Worm (Caenorhabditis elegans) whole organism, L3 larva: Measurements from ENCODE around the gene mmcm-1.

Source experiments
- R02D3.7 ChIP-seq: fragments of 150-350 bp; optimal IDR thresholded peaks from 2 replicates; lab custom pipeline; 2014; ENCODE audit warnings: missing biosample characterization, missing genetic modification characterization
- ZK546.5 ChIP-seq: sonication (generic microtip); optimal IDR thresholded peaks from 2 replicates; lab custom pipeline; 2017; ENCODE audit warnings: missing biosample characterization, missing genetic modification characterization
- aly-2 ChIP-seq: fragments of 150-350 bp; optimal IDR thresholded peaks from 2 replicates; lab custom pipeline; 2014; ENCODE audit warnings: missing biosample characterization, missing genetic modification characterization
- ama-1 ChIP-seq: fragments of 150-350 bp; optimal IDR thresholded peaks from 2 replicates; lab custom pipeline; 2018
- ceh-16 ChIP-seq: sonication (generic microtip); optimal IDR thresholded peaks from 2 replicates; lab custom pipeline; 2017; ENCODE audit warnings: missing biosample characterization, missing genetic modification characterization
- ceh-28 ChIP-seq: fragments of 150-350 bp; optimal IDR thresholded peaks from 2 replicates; lab custom pipeline; 2014; ENCODE audit warnings: missing biosample characterization, missing genetic modification reagents, missing genetic modification characterization
- ceh-82 ChIP-seq: fragments of 150-350 bp; optimal IDR thresholded peaks from 2 replicates; lab custom pipeline; 2014; ENCODE audit warnings: missing biosample characterization, missing genetic modification characterization
- ceh-9 ChIP-seq: sonication (generic microtip); optimal IDR thresholded peaks from 2 replicates; lab custom pipeline; 2018; ENCODE audit warnings: missing biosample characterization, missing genetic modification characterization
- daf-12 ChIP-seq: fragments of 150-350 bp; optimal IDR thresholded peaks from 2 replicates; lab custom pipeline; 2014; ENCODE audit warnings: missing biosample characterization, missing genetic modification reagents, missing genetic modification characterization
- egl-27 ChIP-seq: sonication (generic microtip); optimal IDR thresholded peaks from 4 replicates; lab custom pipeline; 2017; ENCODE audit warnings: missing biosample characterization, missing genetic modification reagents, missing genetic modification characterization
- egl-5 ChIP-seq: fragments of 150-350 bp; optimal IDR thresholded peaks from 2 replicates; lab custom pipeline; 2017; ENCODE audit warnings: missing biosample characterization, missing genetic modification reagents, missing genetic modification characterization, inconsistent platforms
- elt-1 ChIP-seq: fragments of 150-350 bp; optimal IDR thresholded peaks from 2 replicates; lab custom pipeline; 2014; ENCODE audit warnings: missing biosample characterization, missing genetic modification characterization
- elt-2 ChIP-seq: sonication (generic microtip); optimal IDR thresholded peaks from 2 replicates; lab custom pipeline; 2016; ENCODE audit warnings: missing genetic modification reagents, mild to moderate bottlenecking, missing genetic modification characterization, missing compliant biosample characterization
- elt-3 ChIP-seq, 3 experiments: fragments of 150-350 bp in 1 of 3; sonication (generic microtip) in 2 of 3; optimal IDR thresholded peaks; 2 replicates in 2 of 3; 4 replicates in 1 of 3; lab custom pipeline; 2014 to 2017; ENCODE audit warnings: missing biosample characterization in 3 of 3, missing genetic modification characterization in 3 of 3
- eor-1 ChIP-seq, 2 experiments: fragments of 150-350 bp; optimal IDR thresholded peaks; 2 replicates each; lab custom pipeline; 2014 to 2018; ENCODE audit warnings: missing biosample characterization in 2 of 2, missing genetic modification characterization in 2 of 2
- fkh-10 ChIP-seq: sonication (generic microtip); optimal IDR thresholded peaks from 2 replicates; lab custom pipeline; 2017; ENCODE audit warnings: missing biosample characterization, missing genetic modification reagents, missing genetic modification characterization
- fkh-2 ChIP-seq: fragments of 150-350 bp; optimal IDR thresholded peaks from 2 replicates; lab custom pipeline; 2014; ENCODE audit warnings: missing biosample characterization, missing genetic modification reagents, missing genetic modification characterization
- fos-1 ChIP-seq: fragments of 150-350 bp; optimal IDR thresholded peaks from 2 replicates; lab custom pipeline; 2014; ENCODE audit warnings: missing biosample characterization, missing genetic modification characterization
- hmg-11 ChIP-seq: sonication (generic microtip); optimal IDR thresholded peaks from 2 replicates; lab custom pipeline; 2016; ENCODE audit warnings: missing genetic modification characterization, missing compliant biosample characterization
- jun-1 ChIP-seq: fragments of 150-350 bp; optimal IDR thresholded peaks from 2 replicates; lab custom pipeline; 2014; ENCODE audit warnings: missing biosample characterization, missing genetic modification reagents, missing genetic modification characterization
- lin-15B ChIP-seq: fragments of 150-350 bp; optimal IDR thresholded peaks from 2 replicates; lab custom pipeline; 2014; ENCODE audit warnings: missing biosample characterization, missing genetic modification characterization
- lin-39 ChIP-seq: fragments of 150-350 bp; optimal IDR thresholded peaks from 2 replicates; lab custom pipeline; 2018; ENCODE audit warnings: missing biosample characterization, missing genetic modification reagents, missing genetic modification characterization
- lsy-12 ChIP-seq: sonication (generic microtip); optimal IDR thresholded peaks from 2 replicates; lab custom pipeline; 2016; ENCODE audit warnings: mild to moderate bottlenecking, missing genetic modification characterization, missing compliant biosample characterization
- mdl-1 ChIP-seq: fragments of 150-350 bp; optimal IDR thresholded peaks from 2 replicates; lab custom pipeline; 2014; ENCODE audit warnings: missing biosample characterization, missing genetic modification characterization
- mml-1 ChIP-seq: fragments of 150-350 bp; sonication (generic microtip); optimal IDR thresholded peaks from 3 replicates; lab custom pipeline; 2014; ENCODE audit warnings: missing biosample characterization, missing genetic modification characterization
- nfya-1 ChIP-seq: sonication (generic microtip); optimal IDR thresholded peaks from 2 replicates; lab custom pipeline; 2017; ENCODE audit warnings: missing genetic modification characterization, mild to moderate bottlenecking, missing compliant biosample characterization, antibody characterized with exemption, moderate library complexity; ENCODE audit not compliant: insufficient read depth
- nhr-11 ChIP-seq: fragments of 150-350 bp; optimal IDR thresholded peaks from 2 replicates; lab custom pipeline; 2014; ENCODE audit warnings: missing biosample characterization, missing genetic modification characterization
- nhr-12 ChIP-seq: fragments of 150-350 bp; optimal IDR thresholded peaks from 2 replicates; lab custom pipeline; 2014; ENCODE audit warnings: missing biosample characterization, missing genetic modification characterization
- nhr-23 ChIP-seq: fragments of 150-350 bp; optimal IDR thresholded peaks from 2 replicates; lab custom pipeline; 2014; ENCODE audit warnings: missing biosample characterization, missing genetic modification reagents, missing genetic modification characterization
- nhr-237 ChIP-seq: fragments of 150-350 bp; optimal IDR thresholded peaks from 2 replicates; lab custom pipeline; 2014; ENCODE audit warnings: missing biosample characterization, missing genetic modification characterization
- nhr-25 ChIP-seq: sonication (generic microtip); optimal IDR thresholded peaks from 2 replicates; lab custom pipeline; 2017; ENCODE audit warnings: missing biosample characterization, missing genetic modification characterization
- nhr-28 ChIP-seq: fragments of 150-350 bp; optimal IDR thresholded peaks from 2 replicates; lab custom pipeline; 2014; ENCODE audit warnings: missing biosample characterization, missing genetic modification characterization
- nhr-43 ChIP-seq: sonication (generic microtip); optimal IDR thresholded peaks from 2 replicates; lab custom pipeline; 2016; ENCODE audit warnings: mild to moderate bottlenecking, missing genetic modification characterization, missing compliant biosample characterization; ENCODE audit not compliant: poor library complexity, severe bottlenecking
- nhr-67 ChIP-seq: fragments of 150-350 bp; optimal IDR thresholded peaks from 2 replicates; lab custom pipeline; 2014; ENCODE audit warnings: missing biosample characterization, missing genetic modification characterization
- nhr-76 ChIP-seq: fragments of 150-350 bp; sonication (generic microtip); optimal IDR thresholded peaks from 5 replicates; lab custom pipeline; 2014; ENCODE audit warnings: missing biosample characterization, missing genetic modification characterization
- nhr-77 ChIP-seq: fragments of 150-350 bp; optimal IDR thresholded peaks from 2 replicates; lab custom pipeline; 2014; ENCODE audit warnings: missing biosample characterization, missing genetic modification characterization
- pha-4 ChIP-seq: fragments of 150-350 bp; optimal IDR thresholded peaks from 2 replicates; lab custom pipeline; 2014; ENCODE audit warnings: missing biosample characterization, missing genetic modification reagents, missing genetic modification characterization
- pqm-1 ChIP-seq: fragments of 150-350 bp; optimal IDR thresholded peaks from 2 replicates; lab custom pipeline; 2017; ENCODE audit warnings: missing biosample characterization, missing genetic modification characterization, inconsistent platforms
- sea-2 ChIP-seq: fragments of 150-350 bp; sonication (generic microtip); optimal IDR thresholded peaks from 4 replicates; lab custom pipeline; 2014; ENCODE audit warnings: missing biosample characterization, missing genetic modification reagents, missing genetic modification characterization
- skn-1 ChIP-seq: fragments of 150-350 bp; optimal IDR thresholded peaks from 2 replicates; lab custom pipeline; 2014; ENCODE audit warnings: missing biosample characterization, missing genetic modification characterization
- snpc-4 ChIP-seq: fragments of 150-350 bp; optimal IDR thresholded peaks from 2 replicates; lab custom pipeline; 2014; ENCODE audit warnings: missing biosample characterization, missing genetic modification characterization
- tbx-2 ChIP-seq: sonication (generic microtip); optimal IDR thresholded peaks from 2 replicates; lab custom pipeline; 2016; ENCODE audit warnings: mild to moderate bottlenecking, missing genetic modification characterization, missing compliant biosample characterization
- unc-39 ChIP-seq: sonication (generic microtip); optimal IDR thresholded peaks from 4 replicates; lab custom pipeline; 2017; ENCODE audit warnings: missing biosample characterization, missing genetic modification characterization
- unc-62 ChIP-seq: fragments of 150-350 bp; sonication (generic microtip); optimal IDR thresholded peaks from 4 replicates; lab custom pipeline; 2014; ENCODE audit warnings: missing biosample characterization, missing genetic modification reagents, missing genetic modification characterization
- zag-1 ChIP-seq: fragments of 150-350 bp; optimal IDR thresholded peaks from 2 replicates; lab custom pipeline; 2014; ENCODE audit warnings: missing biosample characterization, missing genetic modification characterization
- ztf-11 ChIP-seq: fragments of 150-350 bp; optimal IDR thresholded peaks from 2 replicates; lab custom pipeline; 2014; ENCODE audit warnings: missing biosample characterization, missing genetic modification characterization
- ztf-4 ChIP-seq: fragments of 150-350 bp; optimal IDR thresholded peaks from 2 replicates; lab custom pipeline; 2014; ENCODE audit warnings: missing biosample characterization, missing genetic modification characterization

The mmcm-1 gene

ce11 chrIII:3907587-3907986, at the start of gene mmcm-1:
TSS of gene mmcm-1 (minus strand) at chrIII:3907687.
- TF ChIP-seq nhr-12 (tag; lab: Kevin White, UChicago) (no peak), mdl-1 (no peak), ztf-11 (tag; lab: Kevin White, UChicago) (no peak), lin-15B (tag; lab: Kevin White, UChicago) (no peak), unc-39 (tag; lab: Kevin White, UChicago) (no peak), unc-62 (GFP tag; lab: Kevin White, UChicago) (no peak)
- TF ChIP-seq, all 47 proteins: peak for 0

DNA sequence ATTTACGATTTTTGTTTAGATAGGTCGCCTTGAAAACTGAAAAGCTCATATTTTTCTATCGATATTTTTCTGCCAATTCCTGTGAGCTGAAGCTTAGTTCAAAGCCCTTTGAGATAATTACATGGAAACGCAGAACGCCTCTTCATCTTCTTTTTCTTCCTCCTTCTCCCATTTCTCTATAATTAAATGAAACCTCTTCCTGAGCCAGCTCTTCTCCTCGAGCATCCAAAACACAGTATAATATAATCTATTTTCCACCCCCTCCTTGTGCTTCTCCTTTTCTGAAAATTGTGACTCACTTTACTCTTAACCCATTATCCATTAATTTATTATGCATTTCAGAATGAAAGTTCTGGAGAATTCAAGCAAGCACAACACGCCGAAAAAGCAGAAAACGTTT, 48.8 kb upstream of the mmcm-1 start, which contains the start of gene F37A8.5:
Gene F37A8.5, plus strand, starts transcription at position 332 of the 400 bp plus-strand sequence.
- TF ChIP-seq nfya-1 (no peak), pha-4 (tag; lab: Kevin White, UChicago) (no peak), elt-2 (tag; lab: Kevin White, UChicago) (no peak), ceh-28 (tag; lab: Kevin White, UChicago) (no peak), ceh-9 (tag; lab: Kevin White, UChicago) (no peak), nhr-237 (tag; lab: Kevin White, UChicago) (no peak), tbx-2 (no peak), mdl-1 (no peak), ztf-4 (tag; lab: Kevin White, UChicago) (no peak)

DNA sequence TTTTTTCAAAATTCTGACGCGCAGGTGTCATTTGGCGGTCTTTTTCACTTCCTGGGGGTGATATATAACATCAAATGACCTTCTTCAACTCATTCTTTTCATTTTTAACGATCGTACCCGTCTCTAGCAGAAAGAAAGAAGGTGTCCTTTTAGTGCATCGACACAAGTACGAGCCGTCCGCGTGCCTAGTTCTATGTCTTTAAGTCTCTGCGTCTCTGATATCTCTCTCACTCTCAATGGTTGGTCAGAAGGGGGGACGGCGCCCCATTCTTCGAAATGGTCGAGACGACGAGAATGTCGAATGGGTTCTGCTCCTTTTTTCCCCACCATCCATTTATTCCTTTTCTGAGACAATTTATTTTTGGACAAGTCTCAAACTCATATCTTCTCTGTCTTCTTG, 48.2 kb upstream of the mmcm-1 start:
- no peak for TF ChIP-seq ceh-16 (tag; lab: Kevin White, UChicago)
- TF ChIP-seq nhr-77 (tag; lab: Kevin White, UChicago), result no peak
- no peak for TF ChIP-seq lsy-12
- TF ChIP-seq nhr-237 (tag; lab: Kevin White, UChicago), result no peak
- TF ChIP-seq tbx-2, result no peak
- no peak for TF ChIP-seq elt-1 (tag; lab: Kevin White, UChicago)
- TF ChIP-seq nhr-23 (tag; lab: Kevin White, UChicago), result no peak
- no peak for TF ChIP-seq skn-1
- TF ChIP-seq pha-4 (tag; lab: Kevin White, UChicago), result no peak
- no peak for TF ChIP-seq ceh-82
- TF ChIP-seq nhr-12 (tag; lab: Kevin White, UChicago), result no peak
- no peak for TF ChIP-seq zag-1
- no peak for TF ChIP-seq nhr-67 (tag; lab: Kevin White, UChicago)
- TF ChIP-seq unc-39 (tag; lab: Kevin White, UChicago), result no peak
- TF ChIP-seq hmg-11 (tag; lab: Kevin White, UChicago), result peak; percentile 20
- TF ChIP-seq nhr-25 (tag; lab: Kevin White, UChicago), result peak; percentile 8
- TF ChIP-seq R02D3.7 (tag; lab: Kevin White, UChicago), result no peak
- TF ChIP-seq daf-12 (tag; lab: Kevin White, UChicago), result no peak
- no peak for TF ChIP-seq ceh-9 (tag; lab: Kevin White, UChicago)
- no peak for TF ChIP-seq pqm-1 (tag; lab: Kevin White, UChicago)
- TF ChIP-seq snpc-4 (tag; lab: Kevin White, UChicago), result peak; percentile 17
- TF ChIP-seq nhr-43, result no peak
- TF ChIP-seq nhr-76, result no peak
- no peak for TF ChIP-seq elt-3 (tag; optimal IDR thresholded peaks at IDR 0.05; lab: Kevin White, UChicago)
- no peak for TF ChIP-seq nhr-11
- TF ChIP-seq elt-2 (tag; lab: Kevin White, UChicago), result no peak
- TF ChIP-seq fkh-2 (tag; lab: Kevin White, UChicago), result no peak
- TF ChIP-seq ztf-4 (tag; lab: Kevin White, UChicago), result no peak
- TF ChIP-seq fkh-10 (GFP tag; lab: Kevin White, UChicago), result no peak
- TF ChIP-seq egl-5, result peak; percentile 74
- no peak for TF ChIP-seq aly-2 (tag; lab: Kevin White, UChicago)
- TF ChIP-seq ama-1 (lab: Kevin White, UChicago), result peak; percentile 65
- TF ChIP-seq ceh-28 (tag; lab: Kevin White, UChicago), result no peak
- no peak for TF ChIP-seq jun-1 (tag; lab: Kevin White, UChicago)
- no peak for TF ChIP-seq fos-1 (tag; lab: Kevin White, UChicago)
- no peak for TF ChIP-seq mml-1 (tag; lab: Kevin White, UChicago)
- no peak for TF ChIP-seq unc-62 (GFP tag; lab: Kevin White, UChicago)
- TF ChIP-seq nhr-28 (tag; lab: Kevin White, UChicago), result no peak
- no peak for TF ChIP-seq mdl-1
- no peak for TF ChIP-seq ZK546.5 (tag; lab: Kevin White, UChicago)
- peak; percentile 24 for TF ChIP-seq lin-15B (tag; lab: Kevin White, UChicago)
- peak; percentile 84 for TF ChIP-seq nfya-1
- TF ChIP-seq egl-27, result no peak
- TF ChIP-seq sea-2 (GFP tag; lab: Kevin White, UChicago), result no peak
- TF ChIP-seq ztf-11 (tag; lab: Kevin White, UChicago), result no peak
- no peak for TF ChIP-seq eor-1 (tag; optimal IDR thresholded peaks at IDR 0.05; lab: Kevin White, UChicago)
- TF ChIP-seq lin-39 (tag; lab: Kevin White, UChicago), result peak; percentile 44
